Worm (Caenorhabditis elegans): ENCODE data around the gene paqr-3.

paqr-3 gene

ce11 chrIV:14350651-14351050, 32.8 kb downstream of the paqr-3 start, which contains the start of gene oac-56:
oac-56 (minus strand) TSS chrIV:14350751.
- TF ChIP-seq pqm-1 (tag; optimal IDR thresholded peaks at IDR 0.05) (no peak), nhr-11 (tag; optimal IDR thresholded peaks at IDR 0.05) (no peak), ceh-30 (tag; optimal IDR thresholded peaks at IDR 0.05) (no peak), F13H6.1 (tag; optimal IDR thresholded peaks at IDR 0.05) (no peak), mec-3 (tag; optimal IDR thresholded peaks at IDR 0.05; ENCODE audit: borderline replicate concordance) (no peak), K09A11.1 (tag; optimal IDR thresholded peaks at IDR 0.05; ENCODE audit: insufficient read depth) (no peak), ceh-6 (GFP tag; optimal IDR thresholded peaks at IDR 0.05) (no peak), zip-5 (tag; optimal IDR thresholded peaks at IDR 0.05) (no peak), C08G9.2 (tag; optimal IDR thresholded peaks at IDR 0.05) (no peak), hlh-30 (tag; optimal IDR thresholded peaks at IDR 0.05; ENCODE audit: insufficient read depth) (no peak), nfya-1 (tag; optimal IDR thresholded peaks at IDR 0.05) (no peak), dmd-4 (tag; optimal IDR thresholded peaks at IDR 0.05; ENCODE audit: borderline replicate concordance) (no peak), hlh-8 (tag; optimal IDR thresholded peaks at IDR 0.05) (no peak), pha-2 (tag; optimal IDR thresholded peaks at IDR 0.05) (no peak), Y22D7AL.16 (tag; optimal IDR thresholded peaks at IDR 0.05) (no peak)

- TF ChIP-seq pax-1 (tag; optimal IDR thresholded peaks at IDR 0.05) (no peak), ceh-18 (tag; optimal IDR thresholded peaks at IDR 0.05) (no peak), sdc-2 (tag; optimal IDR thresholded peaks at IDR 0.05) (no peak), sox-4 (tag; optimal IDR thresholded peaks at IDR 0.05) (no peak), lim-6 (tag; optimal IDR thresholded peaks at IDR 0.05) (no peak), hlh-6 (tag; optimal IDR thresholded peaks at IDR 0.05) (no peak), pqm-1 (tag; optimal IDR thresholded peaks at IDR 0.05) (no peak), pha-4 (tag; optimal IDR thresholded peaks at IDR 0.05) (no peak), unc-42 (tag; optimal IDR thresholded peaks at IDR 0.05) (no peak), ceh-19 (GFP tag; optimal IDR thresholded peaks at IDR 0.05) (no peak)
Measured at ce11 chrIV:14343756-14344155, 39.7 kb downstream of the paqr-3 start, which contains the start of gene srlf-28. srlf-28 (minus strand) TSS chrIV:14343856.

DNA sequence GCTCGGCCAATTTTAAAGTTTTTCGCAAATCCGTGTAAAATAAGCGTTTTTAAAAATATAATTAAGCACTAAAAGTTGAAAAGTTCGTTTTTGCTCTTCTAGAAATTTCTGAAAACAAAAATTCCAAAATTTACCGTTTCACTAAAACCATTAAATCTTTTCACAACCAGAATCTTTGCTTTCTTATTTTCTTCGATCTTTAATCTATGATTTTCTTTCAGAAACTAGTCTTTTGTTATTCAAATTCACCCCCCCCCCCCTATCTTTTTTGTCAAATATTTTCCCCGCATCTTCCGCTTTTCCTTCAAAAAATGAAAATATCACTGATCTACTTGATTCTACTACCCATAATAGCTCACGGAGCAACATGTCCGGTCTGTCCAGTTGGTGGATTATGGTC, 43.8 kb downstream of the paqr-3 start, which contains the start of gene Y67A10A.11:
TSS of gene Y67A10A.11 (plus strand) at position 301 of the 400 bp plus-strand sequence.
- TF ChIP-seq pag-3 (tag; optimal IDR thresholded peaks at IDR 0.05; ENCODE audit: borderline replicate concordance), result no peak
- no peak for TF ChIP-seq ceh-34 (tag; optimal IDR thresholded peaks at IDR 0.05)
- no peak for TF ChIP-seq K09A11.1 (tag; optimal IDR thresholded peaks at IDR 0.05; ENCODE audit: insufficient read depth)

DNA sequence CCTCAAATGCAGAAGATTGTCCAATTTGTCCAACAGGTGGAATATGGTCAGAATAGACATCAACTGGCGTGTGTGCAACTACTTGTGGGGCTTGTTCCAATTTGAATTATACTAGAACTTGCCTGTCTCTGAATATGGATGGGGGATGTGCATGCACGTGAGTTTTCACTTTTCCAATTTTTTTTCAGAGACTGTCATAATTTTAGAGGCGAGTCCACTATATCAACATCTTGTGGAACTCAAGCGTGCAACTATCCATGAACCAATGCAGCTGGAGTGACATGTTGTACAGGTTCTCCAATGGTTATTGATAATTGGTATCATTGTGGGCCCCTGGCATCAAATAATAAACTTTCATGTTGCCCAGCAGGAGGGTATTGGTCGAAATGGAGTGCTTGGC, 45.7 kb downstream of the paqr-3 start, which contains the start of gene Y67A10A.2:
TSS of gene Y67A10A.2 (plus strand) at position 301 of the 400 bp plus-strand sequence.
- no peak for TF ChIP-seq nhr-232 (tag; optimal IDR thresholded peaks at IDR 0.05)

DNA sequence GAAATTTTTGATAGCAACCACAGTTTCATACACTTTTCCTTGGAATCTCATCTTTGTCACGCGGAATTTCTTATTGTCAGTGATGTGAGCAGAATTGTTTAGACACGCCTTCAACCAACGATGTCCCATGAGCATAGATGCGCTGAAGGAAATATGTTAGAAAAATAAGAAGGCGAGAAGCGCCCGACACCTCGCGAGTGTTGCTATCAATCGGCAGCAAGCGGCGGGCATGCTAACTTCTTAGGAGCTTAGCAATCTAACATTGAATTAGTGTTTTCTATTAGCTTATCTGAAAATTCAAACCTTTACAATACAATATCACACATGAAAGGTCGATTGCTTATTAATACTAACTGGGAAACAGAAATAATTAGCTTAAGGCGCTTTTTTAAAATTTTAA, 47.7 kb downstream of the paqr-3 start:
- TF ChIP-seq hlh-6 (tag; optimal IDR thresholded peaks at IDR 0.05) (no peak), C38D4.7 (GFP tag; optimal IDR thresholded peaks at IDR 0.05) (no peak), elt-2 (tag; optimal IDR thresholded peaks at IDR 0.05) (no peak), K09A11.1 (tag; optimal IDR thresholded peaks at IDR 0.05; ENCODE audit: insufficient read depth) (no peak), rnt-1 (tag; optimal IDR thresholded peaks at IDR 0.05) (no peak), ceh-30 (tag; optimal IDR thresholded peaks at IDR 0.05) (no peak), nhr-11 (tag; optimal IDR thresholded peaks at IDR 0.05) (no peak), sdc-2 (tag; optimal IDR thresholded peaks at IDR 0.05) (no peak), eyg-1 (tag; optimal IDR thresholded peaks at IDR 0.05) (no peak), ceh-45 (GFP tag; IDR thresholded peaks at IDR 0.05) (no peak), ref-2 (tag; optimal IDR thresholded peaks at IDR 0.05) (no peak), hlh-8 (tag; optimal IDR thresholded peaks at IDR 0.05) (no peak), syd-9 (tag; optimal IDR thresholded peaks at IDR 0.05) (no peak), zip-5 (tag; optimal IDR thresholded peaks at IDR 0.05) (no peak)
